Worm (Caenorhabditis elegans) whole organism, L2 larva: Measurements from ENCODE around the gene F09F9.5.

Experiments
- C34F6.9 ChIP-seq: fragments of 150-350 bp; optimal IDR thresholded peaks from 2 replicates; lab custom pipeline; 2014; ENCODE audit warnings: missing biosample characterization, missing genetic modification characterization
- F13H6.1 ChIP-seq: sonication (generic microtip); optimal IDR thresholded peaks from 2 replicates; lab custom pipeline; 2016; ENCODE audit warnings: missing genetic modification characterization, missing compliant biosample characterization
- Y55F3AM.14 ChIP-seq: fragments of 200-800 bp; sonication (Bioruptor generic); optimal IDR thresholded peaks from 2 replicates; lab custom pipeline; 2018; ENCODE audit warnings: mild to moderate bottlenecking, missing genetic modification characterization, missing compliant biosample characterization
- ZK546.5 ChIP-seq: sonication (generic microtip); optimal IDR thresholded peaks from 2 replicates; lab custom pipeline; 2017; ENCODE audit warnings: missing biosample characterization, missing genetic modification characterization
- alr-1 ChIP-seq: fragments of 150-350 bp; optimal IDR thresholded peaks from 2 replicates; lab custom pipeline; 2014; ENCODE audit warnings: missing biosample characterization, missing genetic modification characterization
- ama-1 ChIP-seq: fragments of 150-350 bp; optimal IDR thresholded peaks from 2 replicates; lab custom pipeline; 2018; ENCODE audit warnings: inconsistent platforms
- blmp-1 ChIP-seq: sonication (generic microtip); optimal IDR thresholded peaks from 2 replicates; lab custom pipeline; 2017; ENCODE audit warnings: missing genetic modification characterization, mild to moderate bottlenecking, missing compliant biosample characterization, antibody characterized with exemption, moderate library complexity; ENCODE audit not compliant: insufficient read depth
- ceh-16 ChIP-seq: fragments of 150-350 bp; optimal IDR thresholded peaks from 2 replicates; lab custom pipeline; 2014; ENCODE audit warnings: missing biosample characterization, missing genetic modification characterization
- ceh-82 ChIP-seq: fragments of 150-350 bp; optimal IDR thresholded peaks from 2 replicates; lab custom pipeline; 2014; ENCODE audit warnings: missing biosample characterization, missing genetic modification characterization
- crh-2 ChIP-seq: sonication (generic microtip); optimal IDR thresholded peaks from 2 replicates; lab custom pipeline; 2017; ENCODE audit warnings: missing biosample characterization, missing genetic modification characterization
- dmd-4 ChIP-seq: sonication (generic microtip); optimal IDR thresholded peaks from 2 replicates; lab custom pipeline; 2017; ENCODE audit warnings: missing biosample characterization, missing genetic modification characterization
- egl-27 ChIP-seq: sonication (generic microtip); optimal IDR thresholded peaks from 3 replicates; lab custom pipeline; 2017; ENCODE audit warnings: missing biosample characterization, missing genetic modification reagents, missing genetic modification characterization
- fos-1 ChIP-seq: fragments of 150-350 bp; optimal IDR thresholded peaks from 2 replicates; lab custom pipeline; 2014; ENCODE audit warnings: missing biosample characterization, missing genetic modification characterization
- gmeb-1 ChIP-seq: fragments of 150-350 bp; optimal IDR thresholded peaks from 2 replicates; lab custom pipeline; 2014; ENCODE audit warnings: missing biosample characterization, missing genetic modification characterization
- lin-13 ChIP-seq: fragments of 150-350 bp; optimal IDR thresholded peaks from 2 replicates; lab custom pipeline; 2014; ENCODE audit warnings: missing biosample characterization, missing genetic modification reagents, missing genetic modification characterization
- lin-39 ChIP-seq: fragments of 150-350 bp; optimal IDR thresholded peaks from 2 replicates; lab custom pipeline; 2014; ENCODE audit warnings: missing biosample characterization, missing genetic modification reagents, missing genetic modification characterization
- lsy-2 ChIP-seq, 2 experiments: fragments of 150-350 bp in 1 of 2; sonication (generic microtip) in 1 of 2; optimal IDR thresholded peaks; 2 replicates each; lab custom pipeline; 2014 to 2017; ENCODE audit warnings: missing biosample characterization in 2 of 2, missing genetic modification characterization in 2 of 2
- mab-5 ChIP-seq: fragments of 150-350 bp; optimal IDR thresholded peaks from 2 replicates; lab custom pipeline; 2014; ENCODE audit warnings: missing biosample characterization, missing genetic modification characterization
- mbf-1 ChIP-seq: sonication (generic microtip); optimal IDR thresholded peaks from 2 replicates; lab custom pipeline; 2017; ENCODE audit warnings: missing biosample characterization, missing genetic modification characterization
- mdl-1 ChIP-seq, 2 experiments: fragments of 150-350 bp in 1 of 2; sonication (generic microtip) in 1 of 2; optimal IDR thresholded peaks; 2 replicates each; lab custom pipeline; 2017; ENCODE audit warnings: missing biosample characterization in 2 of 2, missing genetic modification characterization in 2 of 2
- nhr-10 ChIP-seq: sonication (generic microtip); optimal IDR thresholded peaks from 2 replicates; lab custom pipeline; 2017; ENCODE audit warnings: missing biosample characterization, missing genetic modification characterization
- nhr-129 ChIP-seq: fragments of 150-350 bp; optimal IDR thresholded peaks from 2 replicates; lab custom pipeline; 2014; ENCODE audit warnings: missing biosample characterization, missing genetic modification characterization
- nhr-21 ChIP-seq: fragments of 150-350 bp; optimal IDR thresholded peaks from 2 replicates; lab custom pipeline; 2014; ENCODE audit warnings: missing biosample characterization, missing genetic modification characterization
- nhr-237 ChIP-seq: fragments of 150-350 bp; optimal IDR thresholded peaks from 2 replicates; lab custom pipeline; 2014; ENCODE audit warnings: missing biosample characterization, missing genetic modification characterization
- nhr-25 ChIP-seq: fragments of 150-350 bp; sonication (generic microtip); optimal IDR thresholded peaks from 3 replicates; lab custom pipeline; 2014; ENCODE audit warnings: missing biosample characterization, missing genetic modification characterization
- nhr-6 ChIP-seq: fragments of 150-350 bp; optimal IDR thresholded peaks from 2 replicates; lab custom pipeline; 2014; ENCODE audit warnings: missing biosample characterization, missing genetic modification characterization
- peb-1 ChIP-seq: fragments of 150-350 bp; optimal IDR thresholded peaks from 2 replicates; lab custom pipeline; 2014; ENCODE audit warnings: missing biosample characterization, missing genetic modification characterization
- sem-4 ChIP-seq: fragments of 150-350 bp; optimal IDR thresholded peaks from 2 replicates; lab custom pipeline; 2014; ENCODE audit warnings: missing biosample characterization, missing genetic modification reagents, missing genetic modification characterization
- sma-3 ChIP-seq: sonication (generic microtip); optimal IDR thresholded peaks from 2 replicates; lab custom pipeline; 2016; ENCODE audit warnings: missing genetic modification reagents, missing genetic modification characterization, missing compliant biosample characterization
- snpc-4 ChIP-seq: fragments of 150-350 bp; optimal IDR thresholded peaks from 2 replicates; lab custom pipeline; 2014; ENCODE audit warnings: missing biosample characterization, missing genetic modification characterization
- unc-55 ChIP-seq: fragments of 150-350 bp; sonication (generic microtip); optimal IDR thresholded peaks from 3 replicates; lab custom pipeline; 2014; ENCODE audit warnings: missing biosample characterization, missing genetic modification reagents, missing genetic modification characterization
- unc-62 ChIP-seq: fragments of 150-350 bp; optimal IDR thresholded peaks from 2 replicates; lab custom pipeline; 2014; ENCODE audit warnings: missing biosample characterization, missing genetic modification reagents, missing genetic modification characterization
- zag-1 ChIP-seq: fragments of 150-350 bp; optimal IDR thresholded peaks from 2 replicates; lab custom pipeline; 2014; ENCODE audit warnings: missing biosample characterization, missing genetic modification characterization
- ztf-1 ChIP-seq: fragments of 200-800 bp; sonication (Bioruptor generic); conservative IDR thresholded peaks from 2 replicates; pipeline ENCODE4 v1.3.6; 2022; ENCODE audit warnings: missing genetic modification characterization, missing compliant biosample characterization
- ztf-11 ChIP-seq: sonication (generic microtip); optimal IDR thresholded peaks from 2 replicates; lab custom pipeline; 2017; ENCODE audit warnings: missing biosample characterization, missing genetic modification characterization
- ztf-4 ChIP-seq: fragments of 150-350 bp; optimal IDR thresholded peaks from 2 replicates; lab custom pipeline; 2014; ENCODE audit warnings: missing biosample characterization, missing genetic modification characterization

F09F9.5 gene

DNA sequence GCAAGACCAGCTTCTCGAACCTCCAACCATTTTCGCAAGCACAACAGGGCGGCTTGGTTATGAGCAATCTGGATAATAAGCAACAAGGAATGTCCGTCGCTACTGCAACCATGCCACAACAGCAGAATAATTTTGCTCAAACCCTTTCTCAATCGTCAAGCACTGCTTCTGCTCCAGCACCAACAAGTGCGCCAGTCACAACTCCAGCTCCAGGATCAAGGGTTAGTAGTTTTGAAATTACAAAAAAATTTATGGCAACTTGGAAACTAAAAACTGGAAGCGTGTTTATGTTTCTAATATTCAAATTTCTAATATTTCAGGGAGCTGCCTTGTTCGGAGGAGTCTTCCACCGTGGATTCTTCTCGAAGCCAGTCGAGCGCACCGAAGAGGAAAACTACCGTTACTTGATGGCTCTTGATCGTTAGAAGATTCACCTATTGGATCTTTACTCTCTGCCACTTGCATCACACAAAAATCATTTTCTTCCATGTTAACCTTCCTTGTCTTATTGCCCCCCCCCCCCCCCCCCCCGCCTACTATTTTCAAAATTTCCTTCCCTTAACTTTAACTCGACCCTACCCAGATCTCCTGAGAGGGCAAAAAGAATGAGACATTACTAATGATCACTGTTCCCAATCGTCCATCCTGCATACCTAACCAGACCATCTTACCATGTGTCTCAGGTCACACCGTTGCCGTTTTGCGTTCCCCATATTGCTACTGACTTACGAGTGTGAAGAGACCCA lies 29.2 kb downstream of the F09F9.5 start:
- TF ChIP-seq ceh-16 (tag; lab: Kevin White, UChicago), result no peak
- TF ChIP-seq lin-39 (tag; lab: Kevin White, UChicago), result no peak
- TF ChIP-seq Y55F3AM.14 (GFP tag; lab: Kevin White, UChicago), result no peak
- no peak for TF ChIP-seq mbf-1 (tag; lab: Kevin White, UChicago)
- TF ChIP-seq blmp-1, result no peak
- no peak for TF ChIP-seq ztf-11
- no peak for TF ChIP-seq mab-5 (tag; lab: Kevin White, UChicago)
- TF ChIP-seq sma-3 (GFP tag; lab: Kevin White, UChicago), result peak; percentile 11
- TF ChIP-seq ztf-4 (tag; lab: Kevin White, UChicago), result peak; percentile 36

DNA sequence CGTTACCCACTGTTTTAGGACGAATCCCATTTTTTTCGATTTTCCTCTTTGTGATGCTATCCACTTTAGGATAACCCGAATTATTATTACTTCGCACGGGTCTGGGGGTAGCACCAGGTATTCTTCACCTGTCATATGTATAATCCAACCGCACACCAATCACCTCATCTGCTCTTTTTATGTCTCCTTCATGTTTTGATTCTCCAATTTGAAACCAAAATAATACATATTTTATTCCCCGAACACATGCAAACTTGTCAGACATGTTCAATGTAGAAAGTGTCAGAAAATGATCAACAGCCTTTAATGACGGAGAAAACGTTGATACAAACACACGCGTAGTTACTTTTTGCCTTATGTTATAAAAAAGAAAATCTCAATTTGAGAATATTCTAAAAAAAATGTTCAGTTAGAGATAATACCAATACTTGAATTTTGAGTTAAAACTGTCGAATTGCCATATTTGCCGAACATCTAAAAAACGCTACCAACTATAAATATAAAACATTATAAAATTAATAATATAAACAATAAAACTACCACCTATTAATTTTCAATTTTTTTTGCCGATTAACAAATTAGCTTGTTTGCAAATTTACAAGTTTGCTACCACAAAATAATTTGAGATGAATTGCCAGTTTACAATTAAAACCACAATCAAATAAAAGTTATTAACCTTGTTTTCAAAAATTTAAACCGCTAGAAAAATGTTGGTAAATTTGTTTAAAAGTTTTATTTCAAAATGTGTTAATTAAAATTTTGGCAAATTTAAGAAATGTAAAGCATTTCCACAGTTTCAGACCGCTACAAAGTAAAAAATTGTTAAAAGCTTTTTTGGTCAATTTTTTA lies 30.1 kb downstream of the F09F9.5 start:
- TF ChIP-seq nhr-129, result peak; percentile 33
- no peak for TF ChIP-seq snpc-4 (tag; lab: Kevin White, UChicago)
- peak; percentile 22 for TF ChIP-seq blmp-1
- TF ChIP-seq sem-4 (tag; lab: Kevin White, UChicago), result peak; percentile 67
- TF ChIP-seq unc-62 (GFP tag; lab: Kevin White, UChicago), result no peak
- peak; percentile 52 for TF ChIP-seq dmd-4 (tag; lab: Kevin White, UChicago)
- peak; percentile 10 for TF ChIP-seq nhr-6 (tag; lab: Kevin White, UChicago)
- peak; percentile 0 to 55 for TF ChIP-seq lsy-2 (tag; optimal IDR thresholded peaks at IDR 0.05; lab: Kevin White, UChicago)
- no peak for TF ChIP-seq gmeb-1 (tag; lab: Kevin White, UChicago)
- peak; percentile 25 for TF ChIP-seq F13H6.1 (tag; lab: Kevin White, UChicago)
- TF ChIP-seq lin-13 (GFP tag; lab: Kevin White, UChicago), result peak; percentile 55
- TF ChIP-seq nhr-25 (tag; lab: Kevin White, UChicago), result peak; percentile 71
- peak; percentile 93 for TF ChIP-seq ztf-4 (tag; lab: Kevin White, UChicago)
- TF ChIP-seq crh-2 (tag; lab: Kevin White, UChicago), result peak; percentile 51
- TF ChIP-seq C34F6.9 (tag; lab: Kevin White, UChicago), result peak; percentile 12
- TF ChIP-seq lin-39 (tag; lab: Kevin White, UChicago), result no peak
- no peak for TF ChIP-seq mdl-1 (tag; optimal IDR thresholded peaks at IDR 0.05; lab: Kevin White, UChicago)
- peak; percentile 46 for TF ChIP-seq nhr-21 (tag; lab: Kevin White, UChicago)
- peak; percentile 48 for TF ChIP-seq sma-3 (GFP tag; lab: Kevin White, UChicago)
- no peak for TF ChIP-seq zag-1 (tag; lab: Kevin White, UChicago)
- TF ChIP-seq ama-1, result peak; percentile 67
- no peak for TF ChIP-seq nhr-10 (tag; lab: Kevin White, UChicago)
- TF ChIP-seq, all 48 proteins: peak for 15

DNA sequence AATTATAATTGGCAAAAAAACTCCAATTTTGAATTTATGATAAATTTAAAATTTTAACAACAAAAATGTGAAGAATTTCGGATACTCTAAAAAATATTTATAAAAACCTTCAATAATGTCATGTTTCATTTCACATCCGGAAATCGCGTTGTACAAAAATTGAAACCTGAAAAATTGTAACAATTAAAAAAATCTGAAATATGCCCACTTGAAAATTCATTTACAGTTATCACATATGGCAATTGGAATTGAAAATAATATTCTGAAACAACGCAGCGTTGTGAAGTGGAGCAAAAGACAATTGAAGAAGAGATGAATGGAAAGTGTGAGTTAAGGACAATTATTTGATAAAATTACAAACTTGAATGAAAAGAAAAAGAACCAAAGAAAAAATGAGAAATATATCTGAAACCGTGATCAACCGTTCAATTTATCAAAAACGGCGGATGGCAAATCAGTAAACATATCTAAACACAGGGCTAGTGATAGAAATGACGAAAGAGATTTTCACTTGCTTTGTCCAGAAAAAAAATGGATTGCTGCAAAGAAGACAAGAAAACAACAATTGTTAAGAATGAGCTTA lies 30.8 kb downstream of the F09F9.5 start:
- TF ChIP-seq peb-1 (tag; lab: Kevin White, UChicago) (no peak), lin-13 (GFP tag; lab: Kevin White, UChicago) (no peak), dmd-4 (tag; lab: Kevin White, UChicago) (no peak), unc-55 (GFP tag; lab: Kevin White, UChicago) (no peak), ztf-11 (no peak), fos-1 (tag; lab: Kevin White, UChicago) (no peak), ceh-82 (no peak), ztf-1 (no peak), egl-27 (tag; lab: Kevin White, UChicago) (no peak), alr-1 (no peak), zag-1 (tag; lab: Kevin White, UChicago) (no peak), crh-2 (tag; lab: Kevin White, UChicago) (no peak), nhr-237 (tag; lab: Kevin White, UChicago) (no peak), nhr-129 (no peak), C34F6.9 (tag; lab: Kevin White, UChicago) (no peak), ZK546.5 (tag; lab: Kevin White, UChicago) (no peak), unc-62 (GFP tag; lab: Kevin White, UChicago) (no peak), ceh-16 (tag; lab: Kevin White, UChicago) (no peak)
